Worm (Caenorhabditis elegans): Measurements from ENCODE around the gene hadb-1.

DNA sequence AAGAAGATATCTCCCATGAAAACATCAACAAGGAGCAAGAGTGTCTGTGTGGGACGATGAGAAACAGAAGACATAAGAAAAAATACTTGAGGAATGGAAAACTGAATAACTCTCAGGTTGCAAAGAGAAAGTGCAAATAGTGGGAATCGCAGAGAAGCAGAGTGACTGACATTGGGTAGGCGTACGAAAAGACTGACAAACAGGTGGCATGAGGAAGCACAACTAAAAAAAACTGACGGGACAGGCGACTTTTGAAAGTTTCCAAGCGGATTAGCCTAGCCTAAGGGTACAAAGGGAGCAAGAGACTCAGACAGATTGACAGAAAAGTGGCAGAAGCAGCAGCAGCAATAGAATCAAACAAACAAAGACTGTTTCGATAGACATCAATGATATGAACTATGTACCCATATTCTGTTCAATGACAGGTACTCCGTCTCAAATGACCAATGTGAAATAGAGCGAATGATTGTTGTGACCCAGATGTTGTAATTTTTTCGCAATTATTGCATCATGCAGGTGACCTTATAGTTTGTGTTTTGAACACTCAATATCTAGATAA, 46.1 kb upstream of the hadb-1 start:
- TF ChIP-seq nhr-129 (tag; optimal IDR thresholded peaks at IDR 0.05): peak; percentile 98
- no peak for TF ChIP-seq unc-62 (GFP tag; optimal IDR thresholded peaks at IDR 0.05)
- TF ChIP-seq nhr-12 (tag; optimal IDR thresholded peaks at IDR 0.05): no peak
- no peak for TF ChIP-seq unc-39 (tag; optimal IDR thresholded peaks at IDR 0.05)
- TF ChIP-seq nhr-237 (tag; optimal IDR thresholded peaks at IDR 0.05): no peak
- TF ChIP-seq egl-27 (tag; optimal IDR thresholded peaks at IDR 0.05): no peak
- peak; percentile 57 for TF ChIP-seq ztf-4 (tag; optimal IDR thresholded peaks at IDR 0.05)
- TF ChIP-seq mdl-1 (tag; optimal IDR thresholded peaks at IDR 0.05): no peak
- TF ChIP-seq ama-1 (optimal IDR thresholded peaks at IDR 0.05): no peak
